Fruit fly (Drosophila melanogaster): Measurements from ENCODE around the gene spn-A.

dm6 chr3R:30099341-30099871, 43.6 kb upstream of the spn-A start:
- TF ChIP-seq CG14711 (tag; optimal IDR thresholded peaks at IDR 0.05) (no peak), cnc (optimal IDR thresholded peaks at IDR 0.05) (no peak), Hr96 (GFP tag; optimal IDR thresholded peaks at IDR 0.05) (peak; percentile 65), Clk (GFP tag; optimal IDR thresholded peaks at IDR 0.05) (peak; percentile 47), ovo (GFP tag; optimal IDR thresholded peaks at IDR 0.05) (peak; percentile 47), CG11617 (GFP tag; optimal IDR thresholded peaks at IDR 0.05) (peak; percentile 76), CG7101 (tag; optimal IDR thresholded peaks at IDR 0.05) (peak; percentile 57), Mnt (GFP tag; optimal IDR thresholded peaks at IDR 0.05) (peak; percentile 65), CG1620 (GFP tag; optimal IDR thresholded peaks at IDR 0.05) (peak; percentile 49), bab1 (GFP tag; optimal IDR thresholded peaks at IDR 0.05) (no peak), kay (GFP tag; ENCODE audit: borderline replicate concordance) (peak; percentile 79), Crg-1 (GFP tag; optimal IDR thresholded peaks at IDR 0.05) (peak; percentile 50), CG5204 (GFP tag; optimal IDR thresholded peaks at IDR 0.05) (peak; percentile 39), toe (GFP tag; optimal IDR thresholded peaks at IDR 0.05) (peak; percentile 88)

Measured in whole organism, adult.